Worm (Caenorhabditis elegans) whole organism, L1 larva: ENCODE results near the gene nhr-193.

ENCODE experiments used
- C16A3.4 ChIP-seq: fragments of 150-350 bp; optimal IDR thresholded peaks from 2 replicates; lab custom pipeline; 2014; ENCODE audit warnings: missing biosample characterization, missing genetic modification characterization
- C34B4.2 ChIP-seq: sonication (generic microtip); optimal IDR thresholded peaks from 2 replicates; lab custom pipeline; 2017; ENCODE audit warnings: mild to moderate bottlenecking, missing genetic modification characterization, missing compliant biosample characterization
- Y116A8C.19 ChIP-seq: sonication (generic microtip); optimal IDR thresholded peaks from 2 replicates; lab custom pipeline; 2016; ENCODE audit warnings: missing compliant biosample characterization, missing genetic modification characterization, borderline replicate concordance
- aha-1 ChIP-seq: fragments of 150-350 bp; optimal IDR thresholded peaks from 2 replicates; lab custom pipeline; 2014; ENCODE audit warnings: missing biosample characterization, missing genetic modification characterization
- blmp-1 ChIP-seq: fragments of 150-350 bp; optimal IDR thresholded peaks from 2 replicates; lab custom pipeline; 2014; ENCODE audit warnings: missing biosample characterization, missing genetic modification characterization
- ceh-63 ChIP-seq: fragments of 200-800 bp; sonication (Bioruptor generic); optimal IDR thresholded peaks from 2 replicates; lab custom pipeline; 2018; ENCODE audit warnings: mild to moderate bottlenecking, missing genetic modification characterization, missing compliant biosample characterization
- ceh-8 ChIP-seq: fragments of 200-800 bp; sonication (Bioruptor generic); optimal IDR thresholded peaks from 2 replicates; lab custom pipeline; 2018; ENCODE audit warnings: mild to moderate bottlenecking, missing genetic modification characterization, moderate library complexity, missing compliant biosample characterization
- ceh-90 ChIP-seq: sonication (generic microtip); optimal IDR thresholded peaks from 2 replicates; lab custom pipeline; 2016; ENCODE audit warnings: missing genetic modification characterization, missing compliant biosample characterization
- dsc-1 ChIP-seq: sonication (generic microtip); optimal IDR thresholded peaks from 2 replicates; lab custom pipeline; 2016; ENCODE audit warnings: mild to moderate bottlenecking, missing genetic modification characterization, missing compliant biosample characterization
- egl-13 ChIP-seq: sonication (generic microtip); optimal IDR thresholded peaks from 2 replicates; lab custom pipeline; 2016; ENCODE audit warnings: missing genotype, missing genetic modification reagents, missing genetic modification characterization, missing compliant biosample characterization
- egl-27 ChIP-seq, 2 experiments: fragments of 150-350 bp in 1 of 2; sonication (generic microtip); optimal IDR thresholded peaks; 3 replicates each; lab custom pipeline; 2017 to 2018; ENCODE audit warnings: missing biosample characterization in 2 of 2, missing genetic modification characterization in 2 of 2, missing genetic modification reagents in 2 of 2
- elt-2 ChIP-seq: sonication (generic microtip); optimal IDR thresholded peaks from 2 replicates; lab custom pipeline; 2016; ENCODE audit warnings: missing genetic modification characterization, mild to moderate bottlenecking, inconsistent platforms, missing compliant biosample characterization, missing genetic modification reagents
- elt-3 ChIP-seq, 6 experiments: fragments of 150-350 bp in 1 of 6; sonication (generic microtip); optimal IDR thresholded peaks; 2 replicates each; lab custom pipeline; 2017 to 2018; ENCODE audit warnings: missing biosample characterization in 6 of 6, missing genetic modification characterization in 6 of 6, inconsistent platforms in 1 of 6
- ets-5 ChIP-seq: fragments of 200-800 bp; sonication (Bioruptor generic); IDR thresholded peaks from 2 replicates; pipeline ENCODE4 v1.3.6; 2022; ENCODE audit warnings: missing genetic modification characterization, missing compliant biosample characterization
- fkh-8 ChIP-seq: sonication (generic microtip); optimal IDR thresholded peaks from 2 replicates; lab custom pipeline; 2016; ENCODE audit warnings: mild to moderate bottlenecking, missing genetic modification characterization, missing compliant biosample characterization
- hlh-17 ChIP-seq: fragments of 200-800 bp; sonication (Bioruptor generic); optimal IDR thresholded peaks from 2 replicates; lab custom pipeline; 2018; ENCODE audit warnings: missing genetic modification characterization, mild to moderate bottlenecking, missing compliant biosample characterization, moderate library complexity, borderline replicate concordance
- hpl-2 ChIP-seq: fragments of 150-350 bp; optimal IDR thresholded peaks from 2 replicates; lab custom pipeline; 2014; ENCODE audit warnings: missing biosample characterization, missing genetic modification reagents, missing genetic modification characterization
- irx-1 ChIP-seq: sonication (generic microtip); optimal IDR thresholded peaks from 2 replicates; lab custom pipeline; 2016; ENCODE audit warnings: missing genetic modification characterization, missing compliant biosample characterization
- lin-14 ChIP-seq: fragments of 200-800 bp; sonication (Bioruptor generic); optimal IDR thresholded peaks from 2 replicates; lab custom pipeline; 2018; ENCODE audit warnings: mild to moderate bottlenecking, missing genetic modification characterization, moderate library complexity, missing compliant biosample characterization
- lin-15B ChIP-seq: fragments of 150-350 bp; sonication (generic microtip); optimal IDR thresholded peaks from 3 replicates; lab custom pipeline; 2014; ENCODE audit warnings: missing biosample characterization, missing genetic modification characterization
- lin-35 ChIP-seq, 2 experiments: fragments of 150-350 bp; optimal IDR thresholded peaks; 2 replicates each; lab custom pipeline; 2014; ENCODE audit warnings: missing biosample characterization in 2 of 2, missing genetic modification characterization in 2 of 2, missing genetic modification reagents in 2 of 2
- lir-3 ChIP-seq: sonication (generic microtip); optimal IDR thresholded peaks from 2 replicates; lab custom pipeline; 2016; ENCODE audit warnings: mild to moderate bottlenecking, missing genetic modification characterization, moderate library complexity, missing compliant biosample characterization; ENCODE audit not compliant: poor library complexity
- lsy-2 ChIP-seq, 2 experiments: fragments of 150-350 bp; optimal IDR thresholded peaks; 2 replicates each; lab custom pipeline; 2014; ENCODE audit warnings: missing biosample characterization in 2 of 2, missing genetic modification characterization in 2 of 2
- mef-2 ChIP-seq: fragments of 150-350 bp; optimal IDR thresholded peaks from 2 replicates; lab custom pipeline; 2014; ENCODE audit warnings: missing biosample characterization, missing genetic modification characterization
- mep-1 ChIP-seq: fragments of 150-350 bp; optimal IDR thresholded peaks from 2 replicates; lab custom pipeline; 2014; ENCODE audit warnings: missing biosample characterization, missing genetic modification characterization
- nhr-11 ChIP-seq: fragments of 150-350 bp; optimal IDR thresholded peaks from 2 replicates; lab custom pipeline; 2014; ENCODE audit warnings: missing biosample characterization, missing genetic modification characterization
- nhr-12 ChIP-seq: sonication (generic microtip); optimal IDR thresholded peaks from 2 replicates; lab custom pipeline; 2017; ENCODE audit warnings: missing biosample characterization, missing genetic modification characterization
- nhr-19 ChIP-seq: fragments of 200-800 bp; sonication (Bioruptor generic); conservative IDR thresholded peaks from 2 replicates; pipeline ENCODE4 v1.3.6; 2022; ENCODE audit warnings: missing genetic modification characterization, missing compliant biosample characterization
- nhr-20 ChIP-seq: sonication (generic microtip); optimal IDR thresholded peaks from 2 replicates; lab custom pipeline; 2016; ENCODE audit warnings: mild to moderate bottlenecking, missing genetic modification characterization, missing compliant biosample characterization
- nhr-47 ChIP-seq: sonication (generic microtip); optimal IDR thresholded peaks from 2 replicates; lab custom pipeline; 2016; ENCODE audit warnings: mild to moderate bottlenecking, missing genetic modification characterization, moderate library complexity, missing compliant biosample characterization
- nhr-71 ChIP-seq: sonication (generic microtip); optimal IDR thresholded peaks from 2 replicates; lab custom pipeline; 2016; ENCODE audit warnings: mild to moderate bottlenecking, missing genetic modification characterization, moderate library complexity, missing compliant biosample characterization
- nhr-76 ChIP-seq: sonication (generic microtip); optimal IDR thresholded peaks from 2 replicates; lab custom pipeline; 2017; ENCODE audit warnings: missing biosample characterization, missing genetic modification characterization
- nhr-77 ChIP-seq: fragments of 150-350 bp; optimal IDR thresholded peaks from 2 replicates; lab custom pipeline; 2014; ENCODE audit warnings: missing biosample characterization, missing genetic modification characterization
- nhr-85 ChIP-seq: sonication (generic microtip); peaks from one replicate; lab custom pipeline; 2016; ENCODE audit warnings: missing genetic modification characterization, inconsistent platforms, missing compliant biosample characterization
- nhr-90 ChIP-seq: sonication (generic microtip); optimal IDR thresholded peaks from 2 replicates; lab custom pipeline; 2016; ENCODE audit warnings: mild to moderate bottlenecking, missing genetic modification characterization, missing compliant biosample characterization; ENCODE audit not compliant: poor library complexity
- pag-3 ChIP-seq: sonication (generic microtip); optimal IDR thresholded peaks from 2 replicates; lab custom pipeline; 2017; ENCODE audit warnings: missing genetic modification characterization, mild to moderate bottlenecking, missing compliant biosample characterization, antibody characterized with exemption, borderline replicate concordance; ENCODE audit not compliant: insufficient read depth
- pqm-1 ChIP-seq: sonication (generic microtip); optimal IDR thresholded peaks from 3 replicates; lab custom pipeline; 2017; ENCODE audit warnings: missing biosample characterization, missing genetic modification characterization
- rnt-1 ChIP-seq: sonication (generic microtip); optimal IDR thresholded peaks from 2 replicates; lab custom pipeline; 2016; ENCODE audit warnings: mild to moderate bottlenecking, missing genetic modification characterization, moderate library complexity, missing compliant biosample characterization
- skn-1 ChIP-seq: fragments of 150-350 bp; optimal IDR thresholded peaks from 2 replicates; lab custom pipeline; 2014; ENCODE audit warnings: missing biosample characterization, missing genetic modification characterization
- snpc-4 ChIP-seq: fragments of 150-350 bp; optimal IDR thresholded peaks from 2 replicates; lab custom pipeline; 2014; ENCODE audit warnings: missing biosample characterization, missing genetic modification characterization
- snu-23 ChIP-seq: sonication (generic microtip); optimal IDR thresholded peaks from 2 replicates; lab custom pipeline; 2016; ENCODE audit warnings: missing genetic modification characterization, missing compliant biosample characterization
- sox-4 ChIP-seq: sonication (generic microtip); optimal IDR thresholded peaks from 2 replicates; lab custom pipeline; 2016; ENCODE audit warnings: missing genetic modification characterization, missing compliant biosample characterization
- sptf-1 ChIP-seq: fragments of 150-350 bp; optimal IDR thresholded peaks from 2 replicates; lab custom pipeline; 2014; ENCODE audit warnings: missing biosample characterization, missing genetic modification characterization
- unc-30 ChIP-seq: sonication (generic microtip); optimal IDR thresholded peaks from 2 replicates; lab custom pipeline; 2017; ENCODE audit warnings: missing biosample characterization, missing genetic modification characterization
- xbp-1 ChIP-seq: sonication (generic microtip); optimal IDR thresholded peaks from 2 replicates; lab custom pipeline; 2016; ENCODE audit warnings: missing genetic modification characterization, missing compliant biosample characterization
- zag-1 ChIP-seq: fragments of 150-350 bp; optimal IDR thresholded peaks from 2 replicates; lab custom pipeline; 2014; ENCODE audit warnings: missing biosample characterization, missing genetic modification characterization
- ztf-4 ChIP-seq: fragments of 150-350 bp; optimal IDR thresholded peaks from 2 replicates; lab custom pipeline; 2014; ENCODE audit warnings: missing biosample characterization, missing genetic modification characterization

nhr-193 gene

DNA sequence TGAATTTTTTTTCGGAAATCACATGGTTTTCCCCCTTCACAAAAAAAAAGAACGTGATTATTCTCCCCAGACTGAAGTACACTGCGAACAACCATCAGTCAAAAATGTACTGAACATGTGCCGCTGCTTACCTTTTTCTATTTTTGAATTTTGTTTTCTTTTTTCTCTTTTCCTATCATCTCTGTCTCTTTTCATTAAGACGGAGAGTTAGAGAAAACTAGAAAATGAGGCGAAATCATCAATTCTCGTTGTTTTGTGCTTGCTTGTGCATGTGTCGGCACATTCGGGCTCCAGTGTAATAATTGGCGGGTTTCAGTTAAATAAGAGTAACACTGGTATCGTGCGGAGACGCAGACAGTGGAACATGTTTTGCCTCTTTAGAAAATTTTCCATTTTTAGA, 10.2 kb downstream of the nhr-193 start (continued):
- TF ChIP-seq nhr-77 (tag; lab: Kevin White, UChicago) (no peak), nhr-19 (GFP tag; lab: Robert Waterston, UW) (0 out of 2 replicates have a peak, but pooled peaks have one; percentile 28), mef-2 (tag; lab: Kevin White, UChicago) (no peak), zag-1 (tag; lab: Kevin White, UChicago) (no peak), ets-5 (GFP tag; lab: Robert Waterston, UW) (no peak), unc-30 (tag; lab: Kevin White, UChicago) (no peak), lsy-2 (tag; optimal IDR thresholded peaks at IDR 0.05; lab: Kevin White, UChicago) (peak in 1 of 2 experiments; percentile 44), nhr-90 (tag; lab: Kevin White, UChicago) (no peak), egl-27 (tag; optimal IDR thresholded peaks at IDR 0.05; lab: Kevin White, UChicago) (no peak), nhr-47 (tag; lab: Kevin White, UChicago) (no peak), Y116A8C.19 (tag; lab: Kevin White, UChicago) (no peak)

DNA sequence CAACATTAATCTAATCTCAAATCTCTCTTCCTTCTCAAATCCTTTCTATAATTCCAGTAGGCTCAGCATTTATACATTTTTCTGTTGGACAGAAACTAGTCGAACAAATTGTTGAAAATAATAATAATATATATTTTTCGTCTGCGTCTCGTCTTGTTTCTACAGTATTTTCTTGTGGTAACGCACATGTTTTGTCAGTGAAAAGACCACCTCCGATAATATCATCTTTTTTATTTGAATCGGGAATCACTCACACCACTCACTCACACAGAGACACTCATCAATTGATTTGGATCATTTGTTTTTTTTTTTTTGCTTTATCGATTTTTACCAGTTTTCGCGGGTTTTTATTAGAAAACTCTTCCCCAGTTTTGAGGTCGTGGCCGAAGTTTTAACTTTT, 12.6 kb downstream of the nhr-193 start:
- TF ChIP-seq lin-35 (GFP tag; optimal IDR thresholded peaks at IDR 0.05; lab: Kevin White, UChicago) (peak in 1 of 2 experiments; percentile 6), C16A3.4 (tag; lab: Kevin White, UChicago) (no peak), elt-3 (tag; optimal IDR thresholded peaks at IDR 0.05; lab: Kevin White, UChicago) (peak in 1 of 6 experiments; percentile 31), lsy-2 (tag; optimal IDR thresholded peaks at IDR 0.05; lab: Kevin White, UChicago) (peak in 1 of 2 experiments; percentile 14), lin-14 (GFP tag; lab: Kevin White, UChicago) (peak; percentile 52), snu-23 (GFP tag; lab: Kevin White, UChicago) (peak; percentile 18), lir-3 (no peak), nhr-71 (tag; lab: Kevin White, UChicago) (no peak), skn-1 (tag; lab: Kevin White, UChicago) (peak; percentile 44), nhr-11 (tag; lab: Kevin White, UChicago) (no peak), mep-1 (tag; lab: Kevin White, UChicago) (peak; percentile 40), nhr-85 (tag; lab: Kevin White, UChicago) (peak; percentile 18), pag-3 (tag; lab: Kevin White, UChicago) (no peak), blmp-1 (peak; percentile 55), irx-1 (tag; lab: Kevin White, UChicago) (no peak)

DNA sequence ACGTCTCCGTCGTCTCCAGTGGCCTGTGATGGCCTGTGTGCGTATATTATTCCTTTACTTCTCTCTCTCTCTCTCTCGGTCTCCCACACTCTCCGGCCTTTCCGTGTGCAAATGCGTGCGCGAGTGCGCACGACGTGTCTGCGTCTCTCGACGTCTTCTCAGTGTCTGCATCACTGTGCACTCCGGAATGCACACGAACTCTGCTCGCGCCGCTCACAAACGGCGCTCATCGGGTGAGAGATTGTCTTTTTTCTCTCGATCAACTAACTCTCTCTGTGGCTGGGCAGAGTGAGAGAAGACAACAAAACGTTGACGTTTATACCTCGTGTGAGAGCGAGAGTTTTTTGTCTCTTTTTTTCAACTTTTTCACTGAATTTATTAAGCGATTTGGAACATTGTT, 13.8 kb downstream of the nhr-193 start:
- peak; percentile 91 for TF ChIP-seq nhr-47 (tag; lab: Kevin White, UChicago)
- peak; percentile 94 for TF ChIP-seq fkh-8 (tag; lab: Kevin White, UChicago)
- no peak for TF ChIP-seq nhr-76 (tag; lab: Kevin White, UChicago)
- TF ChIP-seq xbp-1 (tag; lab: Kevin White, UChicago) = peak; percentile 83
- TF ChIP-seq aha-1 (tag; lab: Kevin White, UChicago) = no peak
- peak; percentile 67 for TF ChIP-seq ztf-4 (tag; lab: Kevin White, UChicago)
- TF ChIP-seq ceh-90 (tag; lab: Kevin White, UChicago) = no peak
- TF ChIP-seq snpc-4 = peak; percentile 86
- peak; percentile 95 for TF ChIP-seq nhr-20 (tag; lab: Kevin White, UChicago)
- TF ChIP-seq ceh-63 = no peak
- TF ChIP-seq sox-4 = peak; percentile 47
- TF ChIP-seq nhr-12 = no peak
- no peak for TF ChIP-seq sptf-1 (tag; lab: Kevin White, UChicago)
- peak; percentile 77 for TF ChIP-seq dsc-1 (tag; lab: Kevin White, UChicago)
- TF ChIP-seq egl-27 (tag; optimal IDR thresholded peaks at IDR 0.05; lab: Kevin White, UChicago) = peak; percentile 42 to 83
- TF ChIP-seq nhr-77 (tag; lab: Kevin White, UChicago) = peak; percentile 81
- peak; percentile 79 for TF ChIP-seq egl-13 (tag; lab: Kevin White, UChicago)
- TF ChIP-seq rnt-1 (tag; lab: Kevin White, UChicago) = peak; percentile 86
- TF ChIP-seq C34B4.2 (tag; lab: Kevin White, UChicago) = no peak
- peak; percentile 95 for TF ChIP-seq nhr-85 (tag; lab: Kevin White, UChicago)
- TF ChIP-seq pag-3 (tag; lab: Kevin White, UChicago) = no peak
- TF ChIP-seq hpl-2 (GFP tag; lab: Kevin White, UChicago) = no peak
- peak; percentile 12 for TF ChIP-seq lin-15B (tag; lab: Kevin White, UChicago)
- no peak for TF ChIP-seq pqm-1 (tag; lab: Kevin White, UChicago)
- peak; percentile 72 to 85 for TF ChIP-seq lin-35 (GFP tag; optimal IDR thresholded peaks at IDR 0.05; lab: Kevin White, UChicago)
- peak; percentile 73 for TF ChIP-seq C16A3.4 (tag; lab: Kevin White, UChicago)
- TF ChIP-seq ceh-8 = peak; percentile 60
- peak; percentile 87 for TF ChIP-seq elt-2
- no peak for TF ChIP-seq hlh-17
- peak in 3 of 6 experiments; percentile 75 to 83 (median 81) for TF ChIP-seq elt-3 (tag; optimal IDR thresholded peaks at IDR 0.05; lab: Kevin White, UChicago)
- TF ChIP-seq mep-1 (tag; lab: Kevin White, UChicago) = peak; percentile 77
- peak; percentile 73 to 87 for TF ChIP-seq lsy-2 (tag; optimal IDR thresholded peaks at IDR 0.05; lab: Kevin White, UChicago)
